Worm (Caenorhabditis elegans) whole organism, midembryonic: Measurements from ENCODE around the gene B0244.5.

Source experiments
- T22C8.4 ChIP-seq: fragments of 200-800 bp; sonication (Bioruptor generic); IDR thresholded peaks from 2 replicates; pipeline ENCODE4 v1.3.6; 2022; ENCODE audit warnings: missing genetic modification characterization, missing compliant biosample characterization
- cog-1 ChIP-seq: sonication (generic microtip); optimal IDR thresholded peaks from 2 replicates; lab custom pipeline; 2016; ENCODE audit warnings: missing genetic modification characterization, missing compliant biosample characterization
- flt-1 ChIP-seq: fragments of 200-800 bp; sonication (Bioruptor generic); IDR thresholded peaks from 2 replicates; pipeline ENCODE4 v1.3.6; 2022; ENCODE audit warnings: missing genetic modification characterization, missing compliant biosample characterization
- klf-2 ChIP-seq: fragments of 200-800 bp; sonication (Bioruptor generic); conservative IDR thresholded peaks from 2 replicates; pipeline ENCODE4 v1.3.6; 2022; ENCODE audit warnings: missing genetic modification reagents, missing genetic modification characterization, missing compliant biosample characterization
- med-1 ChIP-seq: sonication (generic microtip); optimal IDR thresholded peaks from 2 replicates; lab custom pipeline; 2017; ENCODE audit warnings: missing genetic modification characterization, mild to moderate bottlenecking, missing compliant biosample characterization, antibody characterized with exemption, missing genetic modification reagents; ENCODE audit not compliant: insufficient read depth
- ref-1 ChIP-seq: fragments of 200-800 bp; sonication (Bioruptor generic); conservative IDR thresholded peaks from 2 replicates; pipeline ENCODE4 v1.3.6; 2022; ENCODE audit warnings: missing genetic modification reagents, missing genetic modification characterization, missing compliant biosample characterization
- tab-1 ChIP-seq: fragments of 200-800 bp; sonication (Bioruptor generic); IDR thresholded peaks from 2 replicates; pipeline ENCODE4 v1.3.6; 2022; ENCODE audit warnings: missing genetic modification characterization, missing compliant biosample characterization
- ztf-23 ChIP-seq: fragments of 200-800 bp; sonication (Bioruptor generic); IDR thresholded peaks from 2 replicates; pipeline ENCODE4 v1.3.6; 2022; ENCODE audit warnings: missing genetic modification reagents, missing genetic modification characterization, missing compliant biosample characterization
- ztf-29 ChIP-seq: fragments of 200-800 bp; sonication (Bioruptor generic); IDR thresholded peaks from 2 replicates; pipeline ENCODE4 v1.3.6; 2022; ENCODE audit warnings: missing genetic modification reagents, missing genetic modification characterization, missing compliant biosample characterization

B0244.5 gene

DNA sequence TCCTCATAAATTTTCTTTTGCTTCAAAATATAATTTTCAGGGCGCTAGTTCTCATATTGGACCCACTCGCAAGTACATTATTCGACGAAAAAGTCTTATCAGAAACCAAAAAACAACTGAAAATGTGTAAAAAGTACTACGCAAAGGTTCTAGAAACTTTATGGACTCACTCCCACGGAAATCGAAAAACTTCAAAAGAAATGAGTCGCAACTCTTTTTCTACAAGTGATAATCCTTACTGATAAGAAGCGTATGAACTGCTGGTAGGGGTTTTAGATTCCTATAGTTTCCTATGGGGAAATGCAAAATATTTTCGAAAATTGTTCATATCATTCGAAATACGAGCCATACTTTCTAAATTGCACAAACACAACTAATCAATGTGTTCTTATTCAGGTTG, at the start of gene B0244.5:
Gene B0244.5 (plus strand): TSS at position 301 of the 400 bp plus-strand sequence.
- TF ChIP-seq ztf-23 (no peak), ref-1 (GFP tag; lab: Robert Waterston, UW) (no peak), tab-1 (no peak), T22C8.4 (GFP tag; lab: Robert Waterston, UW) (no peak), cog-1 (tag; lab: Kevin White, UChicago) (no peak), flt-1 (GFP tag; lab: Robert Waterston, UW) (no peak), ztf-29 (GFP tag; lab: Robert Waterston, UW) (no peak), med-1 (no peak), klf-2 (GFP tag; lab: Robert Waterston, UW) (no peak)

- TF ChIP-seq flt-1 (GFP tag; lab: Robert Waterston, UW): no peak
- no peak for TF ChIP-seq med-1
- no peak for TF ChIP-seq ztf-23
- no peak for TF ChIP-seq ztf-29 (GFP tag; lab: Robert Waterston, UW)
- TF ChIP-seq klf-2 (GFP tag; lab: Robert Waterston, UW): no peak
- no peak for TF ChIP-seq cog-1 (tag; lab: Kevin White, UChicago)
- TF ChIP-seq T22C8.4 (GFP tag; lab: Robert Waterston, UW): no peak
- no peak for TF ChIP-seq tab-1
- no peak for TF ChIP-seq ref-1 (GFP tag; lab: Robert Waterston, UW)
Measured at ce11 chrIII:5697266-5697665, 47.4 kb upstream of the B0244.5 start, which contains the start of gene B0336.7. Gene B0336.7, minus strand, starts transcription at chrIII:5697366.

- no peak for TF ChIP-seq ref-1 (GFP tag; lab: Robert Waterston, UW)
Measured at ce11 chrIII:5697963-5698730, 46.5 kb upstream of the B0244.5 start, which contains the start of the genes lgg-3 and rgs-5. Gene lgg-3, minus strand, starts transcription at chrIII:5698013. Gene rgs-5, plus strand, starts transcription at chrIII:5698555.

- TF ChIP-seq tab-1: no peak
- no peak for TF ChIP-seq klf-2 (GFP tag; lab: Robert Waterston, UW)
- no peak for TF ChIP-seq ztf-23
- TF ChIP-seq T22C8.4 (GFP tag; lab: Robert Waterston, UW): no peak
- no peak for TF ChIP-seq cog-1 (tag; lab: Kevin White, UChicago)
- no peak for TF ChIP-seq med-1
- TF ChIP-seq ref-1 (GFP tag; lab: Robert Waterston, UW): no peak
- TF ChIP-seq ztf-29 (GFP tag; lab: Robert Waterston, UW): no peak
- TF ChIP-seq flt-1 (GFP tag; lab: Robert Waterston, UW): no peak
Measured at ce11 chrIII:5701491-5701890, 43.2 kb upstream of the B0244.5 start.

ce11 chrIII:5705228-5705888, 39.3 kb upstream of the B0244.5 start, which contains the start of gene swp-1:
Gene swp-1, minus strand, starts transcription at chrIII:5705525.
- TF ChIP-seq T22C8.4 (GFP tag; lab: Robert Waterston, UW): no peak
- TF ChIP-seq flt-1 (GFP tag; lab: Robert Waterston, UW): no peak
- TF ChIP-seq med-1: no peak
- TF ChIP-seq cog-1 (tag; lab: Kevin White, UChicago): no peak
- no peak for TF ChIP-seq tab-1
- no peak for TF ChIP-seq ztf-29 (GFP tag; lab: Robert Waterston, UW)
- TF ChIP-seq klf-2 (GFP tag; lab: Robert Waterston, UW): no peak
- no peak for TF ChIP-seq ref-1 (GFP tag; lab: Robert Waterston, UW)
- no peak for TF ChIP-seq ztf-23

- no peak for TF ChIP-seq ztf-23
- TF ChIP-seq flt-1 (GFP tag; lab: Robert Waterston, UW): peak; percentile 66
- TF ChIP-seq klf-2 (GFP tag; lab: Robert Waterston, UW): no peak
- no peak for TF ChIP-seq ref-1 (GFP tag; lab: Robert Waterston, UW)
- no peak for TF ChIP-seq tab-1
- TF ChIP-seq cog-1 (tag; lab: Kevin White, UChicago): peak; percentile 54
- TF ChIP-seq T22C8.4 (GFP tag; lab: Robert Waterston, UW): peak; percentile 96
Measured at ce11 chrIII:5706077-5706627, 38.5 kb upstream of the B0244.5 start, which contains the start of gene rpl-23. Gene rpl-23, minus strand, starts transcription at chrIII:5706127.

DNA sequence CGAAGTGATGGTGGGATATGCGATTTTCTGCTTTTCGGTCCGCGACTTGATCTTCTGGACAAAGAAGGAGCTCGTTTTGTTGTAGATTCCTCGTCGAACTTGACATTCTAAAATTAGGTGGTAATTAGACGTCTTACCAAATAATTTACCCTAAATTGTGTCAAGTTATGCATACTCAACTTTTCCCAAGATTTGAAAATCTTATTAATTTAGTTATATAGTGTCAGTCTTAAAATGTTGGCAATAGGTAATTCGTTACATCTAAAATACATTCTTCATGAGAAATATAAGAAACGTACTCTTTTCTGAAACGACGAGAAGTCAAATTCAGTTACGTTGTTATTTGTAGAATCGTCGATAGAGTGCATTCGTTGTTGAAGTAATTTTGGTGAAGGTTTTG, 37.1 kb upstream of the B0244.5 start:
- no peak for TF ChIP-seq ztf-29 (GFP tag; lab: Robert Waterston, UW)
- TF ChIP-seq flt-1 (GFP tag; lab: Robert Waterston, UW): no peak
- no peak for TF ChIP-seq T22C8.4 (GFP tag; lab: Robert Waterston, UW)
- TF ChIP-seq klf-2 (GFP tag; lab: Robert Waterston, UW): no peak
- TF ChIP-seq med-1: no peak
- TF ChIP-seq cog-1 (tag; lab: Kevin White, UChicago): no peak
- TF ChIP-seq tab-1: no peak
- TF ChIP-seq ref-1 (GFP tag; lab: Robert Waterston, UW): no peak
- TF ChIP-seq ztf-23: no peak

ce11 chrIII:5708024-5708423, 36.7 kb upstream of the B0244.5 start:
- TF ChIP-seq klf-2 (GFP tag; lab: Robert Waterston, UW) (no peak), med-1 (no peak), flt-1 (GFP tag; lab: Robert Waterston, UW) (no peak), ztf-23 (no peak), T22C8.4 (GFP tag; lab: Robert Waterston, UW) (no peak), cog-1 (tag; lab: Kevin White, UChicago) (no peak), ref-1 (GFP tag; lab: Robert Waterston, UW) (no peak), tab-1 (no peak), ztf-29 (GFP tag; lab: Robert Waterston, UW) (no peak)

- TF ChIP-seq cog-1 (tag; lab: Kevin White, UChicago): no peak
- no peak for TF ChIP-seq klf-2 (GFP tag; lab: Robert Waterston, UW)
- TF ChIP-seq ztf-23: no peak
- TF ChIP-seq med-1: no peak
- no peak for TF ChIP-seq flt-1 (GFP tag; lab: Robert Waterston, UW)
Measured at ce11 chrIII:5709224-5709623, 35.5 kb upstream of the B0244.5 start, which contains the start of gene hpo-28. Gene hpo-28, minus strand, starts transcription at chrIII:5709324.
